Worm (Caenorhabditis elegans): ENCODE results near the gene F26F12.3.

ce11 chrV:5792031-5792430 lies 53.5 kb downstream of the F26F12.3 start, which contains the start of gene ZC250.2:
- TF ChIP-seq W03F9.2 (tag; optimal IDR thresholded peaks at IDR 0.05) (no peak), him-1 (tag; optimal IDR thresholded peaks at IDR 0.05) (no peak), dao-5 (tag; optimal IDR thresholded peaks at IDR 0.05) (no peak)

Data from whole organism, L4/young adult.